Worm (Caenorhabditis elegans) whole organism, L3 larva: ENCODE measurements around the gene zipt-3.
"Not testable (repeated sequence)": the region's sequence is repeated elsewhere in the genome, so short reads cannot be mapped to it uniquely, and the experiment has no call there.

ENCODE experiments used
- ceh-28 ChIP-seq: fragments of 150-350 bp; optimal IDR thresholded peaks from 2 replicates; lab custom pipeline; 2014; ENCODE audit warnings: missing biosample characterization, missing genetic modification reagents, missing genetic modification characterization
- jun-1 ChIP-seq: fragments of 150-350 bp; optimal IDR thresholded peaks from 2 replicates; lab custom pipeline; 2014; ENCODE audit warnings: missing biosample characterization, missing genetic modification reagents, missing genetic modification characterization
- lin-15B ChIP-seq: fragments of 150-350 bp; optimal IDR thresholded peaks from 2 replicates; lab custom pipeline; 2014; ENCODE audit warnings: missing biosample characterization, missing genetic modification characterization
- mdl-1 ChIP-seq: fragments of 150-350 bp; optimal IDR thresholded peaks from 2 replicates; lab custom pipeline; 2014; ENCODE audit warnings: missing biosample characterization, missing genetic modification characterization
- mml-1 ChIP-seq: fragments of 150-350 bp; sonication (generic microtip); optimal IDR thresholded peaks from 3 replicates; lab custom pipeline; 2014; ENCODE audit warnings: missing biosample characterization, missing genetic modification characterization
- nhr-12 ChIP-seq: fragments of 150-350 bp; optimal IDR thresholded peaks from 2 replicates; lab custom pipeline; 2014; ENCODE audit warnings: missing biosample characterization, missing genetic modification characterization
- nhr-237 ChIP-seq: fragments of 150-350 bp; optimal IDR thresholded peaks from 2 replicates; lab custom pipeline; 2014; ENCODE audit warnings: missing biosample characterization, missing genetic modification characterization
- nhr-25 ChIP-seq: sonication (generic microtip); optimal IDR thresholded peaks from 2 replicates; lab custom pipeline; 2017; ENCODE audit warnings: missing biosample characterization, missing genetic modification characterization
- nhr-76 ChIP-seq: fragments of 150-350 bp; sonication (generic microtip); optimal IDR thresholded peaks from 5 replicates; lab custom pipeline; 2014; ENCODE audit warnings: missing biosample characterization, missing genetic modification characterization
- pqm-1 ChIP-seq: fragments of 150-350 bp; optimal IDR thresholded peaks from 2 replicates; lab custom pipeline; 2017; ENCODE audit warnings: missing biosample characterization, missing genetic modification characterization, inconsistent platforms
- unc-62 ChIP-seq: fragments of 150-350 bp; sonication (generic microtip); optimal IDR thresholded peaks from 4 replicates; lab custom pipeline; 2014; ENCODE audit warnings: missing biosample characterization, missing genetic modification reagents, missing genetic modification characterization
- zag-1 ChIP-seq: fragments of 150-350 bp; optimal IDR thresholded peaks from 2 replicates; lab custom pipeline; 2014; ENCODE audit warnings: missing biosample characterization, missing genetic modification characterization

DNA sequence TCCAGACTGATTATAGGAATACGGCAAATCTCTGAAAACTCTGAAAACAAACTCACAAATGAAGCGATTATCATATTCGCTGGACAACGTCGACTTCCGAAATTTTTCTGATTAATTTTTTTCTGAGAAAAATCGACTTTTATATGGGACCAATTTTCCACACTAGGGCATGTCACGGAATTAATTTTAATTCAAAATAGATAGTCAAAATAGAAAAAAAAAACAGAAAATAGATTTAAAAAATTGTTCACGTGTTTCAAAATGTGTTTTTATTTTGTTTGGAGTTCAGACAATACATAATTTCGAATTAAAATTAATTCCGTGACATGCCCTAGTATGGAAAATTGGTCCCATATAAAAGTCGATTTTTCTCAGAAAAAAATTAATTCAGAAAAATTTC is 39.7 kb downstream of the zipt-3 start, which contains the start of the genes F10C1.3 and F10C1.23:
- not testable (repeated sequence) for TF ChIP-seq ceh-28 (tag; lab: Kevin White, UChicago); nhr-76 (tag; lab: Kevin White, UChicago); nhr-237 (tag; lab: Kevin White, UChicago); jun-1 (tag; lab: Kevin White, UChicago); nhr-12 (tag; lab: Kevin White, UChicago); mdl-1 (tag; lab: Kevin White, UChicago); zag-1 (tag; lab: Kevin White, UChicago); unc-62; pqm-1; lin-15B (tag; lab: Kevin White, UChicago); mml-1 (tag; lab: Kevin White, UChicago); nhr-25 (tag; lab: Kevin White, UChicago)
